Worm (Caenorhabditis elegans): ENCODE measurements around the gene mtss-1.
A peak's percentile ranks its signal among the peaks of the same experiment; 100 is the strongest.

Gene mtss-1

ce11 chrIII:8741276-8741860, 26.7 kb upstream of the mtss-1 start, which contains the start of gene pdhk-2 (continued):
- no peak for TF ChIP-seq cey-2 (tag; optimal IDR thresholded peaks at IDR 0.05; ENCODE audit: borderline replicate concordance, insufficient read depth)
- TF ChIP-seq nhr-102 (tag; optimal IDR thresholded peaks at IDR 0.05): peak; percentile 91
- TF ChIP-seq aly-2 (tag; optimal IDR thresholded peaks at IDR 0.05): no peak
- no peak for TF ChIP-seq egl-43 (GFP tag; IDR thresholded peaks at IDR 0.05)
- TF ChIP-seq hif-1 (tag; optimal IDR thresholded peaks at IDR 0.05): peak; percentile 46 to 87
- no peak for TF ChIP-seq nhr-10 (tag; optimal IDR thresholded peaks at IDR 0.05)
- peak; percentile 89 for TF ChIP-seq T20F7.1 (GFP tag; optimal IDR thresholded peaks at IDR 0.05)
- peak; percentile 86 for TF ChIP-seq duxl-1 (tag; optimal IDR thresholded peaks at IDR 0.05; ENCODE audit: poor library complexity)
- TF ChIP-seq lir-3 (tag; optimal IDR thresholded peaks at IDR 0.05): peak; percentile 43
- TF ChIP-seq dmd-6 (GFP tag; IDR thresholded peaks at IDR 0.05): peak; percentile 94
- no peak for TF ChIP-seq ceh-62 (tag; optimal IDR thresholded peaks at IDR 0.05)
- peak; percentile 96 for TF ChIP-seq mep-1 (tag; optimal IDR thresholded peaks at IDR 0.05)
- TF ChIP-seq T26A8.4 (GFP tag; IDR thresholded peaks at IDR 0.05): peak; percentile 93
- TF ChIP-seq Y5F2A.4 (GFP tag; optimal IDR thresholded peaks at IDR 0.05): no peak
- TF ChIP-seq zag-1 (tag; optimal IDR thresholded peaks at IDR 0.05): no peak
- peak; percentile 77; the same call in 1 of the 2 replicates for TF ChIP-seq saeg-2 (GFP tag; IDR thresholded peaks at IDR 0.05)
- no peak; the same call in 1 of the 2 replicates for TF ChIP-seq snpc-1.2 (GFP tag; IDR thresholded peaks at IDR 0.05)
- no peak for TF ChIP-seq ZK546.5 (tag; optimal IDR thresholded peaks at IDR 0.05)
- 0 out of 2 replicates have a peak, but pooled peaks have one; percentile 44 for TF ChIP-seq ZK337.2 (GFP tag; IDR thresholded peaks at IDR 0.05)
- TF ChIP-seq mdt-29 (GFP tag; IDR thresholded peaks at IDR 0.05): peak; percentile 68; the same call in 1 of the 2 replicates
- peak; percentile 65 for TF ChIP-seq spr-3 (GFP tag; optimal IDR thresholded peaks at IDR 0.05)
- peak in 1 of 2 experiments; percentile 74 for TF ChIP-seq daf-16 (GFP tag; optimal IDR thresholded peaks at IDR 0.05)
- peak; percentile 68 for TF ChIP-seq daf-16 (tag; optimal IDR thresholded peaks at IDR 0.05)
- TF ChIP-seq dve-1 (tag; optimal IDR thresholded peaks at IDR 0.05; ENCODE audit: insufficient read depth): peak; percentile 97
- peak; percentile 89 for TF ChIP-seq lin-38 (GFP tag; IDR thresholded peaks at IDR 0.05)
- TF ChIP-seq jun-1 (tag; optimal IDR thresholded peaks at IDR 0.05): peak; percentile 83
- peak; percentile 68 to 95 for TF ChIP-seq lsy-2 (tag; optimal IDR thresholded peaks at IDR 0.05)
- no peak for TF ChIP-seq attf-4 (tag; optimal IDR thresholded peaks at IDR 0.05)
- TF ChIP-seq madf-9 (GFP tag; conservative IDR thresholded peaks at IDR 0.05): peak; percentile 72
- TF ChIP-seq dmd-8 (GFP tag; IDR thresholded peaks at IDR 0.05): peak; percentile 61; the same call in 1 of the 2 replicates
- peak; percentile 44 for TF ChIP-seq ceh-32 (tag; optimal IDR thresholded peaks at IDR 0.05; ENCODE audit: poor library complexity)
- no peak for TF ChIP-seq ceh-82 (tag; optimal IDR thresholded peaks at IDR 0.05)
- TF ChIP-seq lin-13 (GFP tag; optimal IDR thresholded peaks at IDR 0.05): peak; percentile 82
- peak; percentile 49; the same call in 1 of the 2 replicates for TF ChIP-seq set-16 (GFP tag; IDR thresholded peaks at IDR 0.05)
- TF ChIP-seq nhr-11 (tag; optimal IDR thresholded peaks at IDR 0.05): peak; percentile 72
- TF ChIP-seq zfp-3 (GFP tag; conservative IDR thresholded peaks at IDR 0.05): peak; percentile 92
- TF ChIP-seq mxl-2 (GFP tag; conservative IDR thresholded peaks at IDR 0.05): no peak
- peak; percentile 73 for TF ChIP-seq nhr-77 (tag; optimal IDR thresholded peaks at IDR 0.05)
- TF ChIP-seq D1046.2 (GFP tag; IDR thresholded peaks at IDR 0.05): no peak
- peak; percentile 90 for TF ChIP-seq nhr-48 (tag; optimal IDR thresholded peaks at IDR 0.05)
- peak; percentile 73 for TF ChIP-seq daf-19 (GFP tag; conservative IDR thresholded peaks at IDR 0.05)
- TF ChIP-seq lin-39 (tag; optimal IDR thresholded peaks at IDR 0.05): no peak
- no peak for TF ChIP-seq madf-5 (GFP tag; IDR thresholded peaks at IDR 0.05)
- no peak for TF ChIP-seq R02D3.7 (tag; optimal IDR thresholded peaks at IDR 0.05)
- no peak for TF ChIP-seq ztf-11 (tag; optimal IDR thresholded peaks at IDR 0.05)
- peak; percentile 90 for TF ChIP-seq ctbp-1 (GFP tag; IDR thresholded peaks at IDR 0.05)
- no peak for TF ChIP-seq lim-7 (GFP tag; IDR thresholded peaks at IDR 0.05)
- no peak for TF ChIP-seq F44E2.7 (GFP tag; IDR thresholded peaks at IDR 0.05)
- no peak for TF ChIP-seq Y105C5A.15 (GFP tag; IDR thresholded peaks at IDR 0.05)
- peak; percentile 91 for TF ChIP-seq mes-2 (tag; optimal IDR thresholded peaks at IDR 0.05; ENCODE audit: poor library complexity, severe bottlenecking)
